Fruit fly (Drosophila melanogaster) whole organism, embryonic: Measurements from ENCODE around the gene WASp.

Source experiments
- Asciz ChIP-seq: fragments of 200-800 bp; sonication (Bioruptor generic); optimal IDR thresholded peaks from 2 replicates; lab custom pipeline; 2017; ENCODE audit warnings: missing biosample characterization, mild to moderate bottlenecking, missing genetic modification characterization, missing genetic modification reagents
- CG1024 ChIP-seq: fragments of 200-800 bp; sonication (Bioruptor generic); IDR thresholded peaks from 2 replicates; pipeline ENCODE4 v1.3.6; 2022; ENCODE audit warnings: missing biosample characterization, missing genetic modification characterization
- CG12219 ChIP-seq: fragments of 200-800 bp; sonication (Bioruptor generic); optimal IDR thresholded peaks from 3 replicates; lab custom pipeline; 2018; ENCODE audit warnings: missing biosample characterization, mild to moderate bottlenecking, missing genetic modification characterization
- CG14667 ChIP-seq: fragments of 200-800 bp; sonication (Bioruptor generic); IDR thresholded peaks from 2 replicates; pipeline ENCODE4 v1.3.6; 2022; ENCODE audit warnings: missing biosample characterization, missing genetic modification characterization
- CG15601 ChIP-seq: fragments of 200-800 bp; sonication (Bioruptor generic); optimal IDR thresholded peaks from 3 replicates; lab custom pipeline; 2019; ENCODE audit warnings: missing biosample characterization, mild to moderate bottlenecking, missing genetic modification characterization, moderate library complexity
- CG1832 ChIP-seq: fragments of 200-800 bp; sonication (Bioruptor generic); optimal IDR thresholded peaks from 2 replicates; lab custom pipeline; 2017; ENCODE audit warnings: missing biosample characterization, mild to moderate bottlenecking, missing genetic modification characterization, inconsistent platforms
- CG18476 ChIP-seq: fragments of 200-800 bp; sonication (Bioruptor generic); optimal IDR thresholded peaks from 2 replicates; lab custom pipeline; 2016; ENCODE audit warnings: missing biosample characterization, mild to moderate bottlenecking, missing genetic modification characterization
- CG30020 ChIP-seq: fragments of 200-800 bp; optimal IDR thresholded peaks from 2 replicates; lab custom pipeline; 2019; ENCODE audit warnings: missing biosample characterization, mild to moderate bottlenecking, missing genetic modification characterization, moderate library complexity
- CG42726 ChIP-seq: fragments of 200-800 bp; sonication (Bioruptor generic); IDR thresholded peaks from 2 replicates; pipeline ENCODE4 v1.3.6; 2022; ENCODE audit warnings: missing biosample characterization, missing genetic modification characterization; ENCODE audit not compliant: partially characterized antibody
- CG6272 ChIP-seq: fragments of 200-800 bp; sonication (Bioruptor generic); IDR thresholded peaks from 2 replicates; pipeline ENCODE4 v1.3.6; 2022; ENCODE audit warnings: missing biosample characterization, missing genetic modification characterization
- CG6791 ChIP-seq: fragments of 200-800 bp; sonication (Bioruptor generic); IDR thresholded peaks from 3 replicates; pipeline ENCODE4 v1.3.6; 2022; ENCODE audit warnings: missing biosample characterization, missing genetic modification characterization; ENCODE audit not compliant: partially characterized antibody
- CG6854 ChIP-seq: fragments of 200-800 bp; sonication (Bioruptor generic); optimal IDR thresholded peaks from 3 replicates; lab custom pipeline; 2017; ENCODE audit warnings: missing biosample characterization, mild to moderate bottlenecking, missing genetic modification characterization
- CG9876 ChIP-seq: fragments of 200-800 bp; sonication (Bioruptor generic); optimal IDR thresholded peaks from 2 replicates; lab custom pipeline; 2016; ENCODE audit warnings: missing biosample characterization, missing genetic modification characterization
- CG9932 ChIP-seq: fragments of 200-800 bp; sonication (Bioruptor generic); IDR thresholded peaks from 2 replicates; pipeline ENCODE4 v1.3.6; 2022; ENCODE audit warnings: missing biosample characterization, missing genetic modification characterization
- CTCF ChIP-seq: fragments of 200-800 bp; sonication (Bioruptor generic); optimal IDR thresholded peaks from 2 replicates; lab custom pipeline; 2017; ENCODE audit warnings: missing biosample characterization, mild to moderate bottlenecking, missing genetic modification characterization, moderate library complexity
- Dip3 ChIP-seq: fragments of 200-800 bp; sonication (Bioruptor generic); optimal IDR thresholded peaks from 3 replicates; lab custom pipeline; 2016; ENCODE audit warnings: missing biosample characterization, missing genetic modification characterization
- Doc3 ChIP-seq: fragments of 200-800 bp; sonication (Bioruptor generic); IDR thresholded peaks from 3 replicates; pipeline ENCODE4 v1.3.6; 2022; ENCODE audit warnings: missing biosample characterization, missing genetic modification characterization; ENCODE audit not compliant: partially characterized antibody
- Ets65A ChIP-seq: fragments of 200-800 bp; sonication (Bioruptor generic); peaks from one replicate; lab custom pipeline; 2016; ENCODE audit warnings: missing biosample characterization, missing genetic modification characterization
- Fer3 ChIP-seq: fragments of 200-800 bp; sonication (Bioruptor generic); optimal IDR thresholded peaks from 2 replicates; lab custom pipeline; 2018; ENCODE audit warnings: missing biosample characterization, mild to moderate bottlenecking, missing genetic modification characterization, moderate library complexity
- HmgZ ChIP-seq: fragments of 200-800 bp; sonication (Bioruptor generic); optimal IDR thresholded peaks from 2 replicates; lab custom pipeline; 2018; ENCODE audit warnings: missing biosample characterization, mild to moderate bottlenecking, missing genetic modification characterization
- Mrtf ChIP-seq: fragments of 200-800 bp; sonication (Bioruptor generic); IDR thresholded peaks from 3 replicates; pipeline ENCODE4 v1.3.6; 2022; ENCODE audit warnings: missing biosample characterization, missing genetic modification characterization
- Ravus ChIP-seq: fragments of 200-800 bp; sonication (Bioruptor generic); IDR thresholded peaks from 2 replicates; pipeline ENCODE4 v1.3.6; 2022; ENCODE audit warnings: missing biosample characterization, missing genetic modification characterization
- Stat92E ChIP-seq, 3 experiments: fragments of >200 bp in 2 of 3; fragments of 200-800 bp in 1 of 3; sonication (Bioruptor generic) in 1 of 3; optimal IDR thresholded peaks; 2 replicates each; lab custom pipeline; 2017 to 2019; ENCODE audit warnings: missing biosample characterization in 3 of 3, missing genetic modification characterization in 3 of 3, mild to moderate bottlenecking in 1 of 3, moderate library complexity in 1 of 3
- Taf1 ChIP-seq: fragments of 200-800 bp; sonication (Bioruptor generic); IDR thresholded peaks from 2 replicates; pipeline ENCODE4 v1.3.6; 2022; ENCODE audit warnings: missing biosample characterization, missing genetic modification characterization
- Tbp ChIP-seq: fragments of >200 bp; optimal IDR thresholded peaks from 2 replicates; lab custom pipeline; 2018; ENCODE audit warnings: missing biosample characterization, missing genetic modification characterization
- Vsx1 ChIP-seq: fragments of 200-800 bp; sonication (Bioruptor generic); optimal IDR thresholded peaks from 2 replicates; lab custom pipeline; 2017; ENCODE audit warnings: missing biosample characterization, mild to moderate bottlenecking, missing genetic modification characterization, missing genetic modification reagents
- Xbp1 ChIP-seq: fragments of 200-800 bp; sonication (Bioruptor generic); optimal IDR thresholded peaks from 3 replicates; lab custom pipeline; 2016; ENCODE audit warnings: missing biosample characterization, mild to moderate bottlenecking, missing genetic modification characterization
- bab2 ChIP-seq: fragments of 200-800 bp; sonication (Bioruptor generic); optimal IDR thresholded peaks from 2 replicates; lab custom pipeline; 2016; ENCODE audit warnings: missing biosample characterization, missing genetic modification characterization
- dpn ChIP-seq, 2 experiments: fragments of 200-800 bp; sonication (Bioruptor generic); optimal IDR thresholded peaks; 3 replicates each; lab custom pipeline; 2016; ENCODE audit warnings: missing biosample characterization in 2 of 2, missing genetic modification characterization in 2 of 2
- dysf ChIP-seq: fragments of 200-800 bp; sonication (Bioruptor generic); IDR thresholded peaks from 3 replicates; pipeline ENCODE4 v1.3.6; 2022; ENCODE audit warnings: missing biosample characterization, missing genetic modification characterization
- esg ChIP-seq: fragments of 200-800 bp; sonication (Bioruptor generic); conservative IDR thresholded peaks from 2 replicates; pipeline ENCODE4 v1.3.6; 2022; ENCODE audit warnings: missing biosample characterization, missing genetic modification characterization
- eve ChIP-seq, 2 experiments: fragments of >200 bp; optimal IDR thresholded peaks; 2 replicates each; lab custom pipeline; 2017; ENCODE audit warnings: missing biosample characterization in 2 of 2, missing genetic modification characterization in 2 of 2
- fd102C ChIP-seq: fragments of 200-800 bp; sonication (Bioruptor generic); optimal IDR thresholded peaks from 2 replicates; lab custom pipeline; 2018; ENCODE audit warnings: missing biosample characterization, mild to moderate bottlenecking, missing genetic modification characterization, moderate library complexity
- fd96Cb ChIP-seq: fragments of 200-800 bp; sonication (Bioruptor generic); optimal IDR thresholded peaks from 2 replicates; lab custom pipeline; 2018; ENCODE audit warnings: missing biosample characterization, mild to moderate bottlenecking, missing genetic modification characterization, moderate library complexity
- ham ChIP-seq: fragments of 200-800 bp; sonication (Bioruptor generic); IDR thresholded peaks from 2 replicates; pipeline ENCODE4 v1.3.6; 2022; ENCODE audit warnings: missing biosample characterization, missing genetic modification characterization
- her ChIP-seq: fragments of 200-800 bp; sonication (Bioruptor generic); optimal IDR thresholded peaks from 2 replicates; lab custom pipeline; 2016; ENCODE audit warnings: missing biosample characterization, missing genetic modification characterization
- jumu ChIP-seq: fragments of 200-800 bp; sonication (Bioruptor generic); optimal IDR thresholded peaks from 3 replicates; lab custom pipeline; 2016; ENCODE audit warnings: missing biosample characterization, missing genetic modification characterization
- lov ChIP-seq, 2 experiments: fragments of 200-800 bp in 1 of 2; fragments of >200 bp in 1 of 2; sonication (Bioruptor generic) in 1 of 2; IDR thresholded peaks in 1 of 2; optimal IDR thresholded peaks in 1 of 2; 2 replicates in 1 of 2; 3 replicates in 1 of 2; pipeline versions ENCODE4 v1.3.6 to Lab custom; 2017 to 2022; ENCODE audit warnings: missing biosample characterization in 1 of 2, missing genetic modification characterization in 1 of 2
- maf-S ChIP-seq: fragments of 200-800 bp; sonication (Bioruptor generic); optimal IDR thresholded peaks from 2 replicates; lab custom pipeline; 2016; ENCODE audit warnings: missing biosample characterization, missing genetic modification characterization
- nom ChIP-seq: fragments of 200-800 bp; sonication (Bioruptor generic); optimal IDR thresholded peaks from 2 replicates; lab custom pipeline; 2017; ENCODE audit warnings: missing biosample characterization, missing genetic modification characterization, mild to moderate bottlenecking, moderate library complexity, missing genetic modification reagents
- pho ChIP-seq: fragments of 200-800 bp; sonication (Bioruptor generic); optimal IDR thresholded peaks from 2 replicates; lab custom pipeline; 2016; ENCODE audit warnings: missing biosample characterization, missing genetic modification characterization
- pita ChIP-seq: fragments of 200-800 bp; sonication (Bioruptor generic); optimal IDR thresholded peaks from 2 replicates; lab custom pipeline; 2017; ENCODE audit warnings: missing biosample characterization, mild to moderate bottlenecking, missing genetic modification characterization
- pnt ChIP-seq: fragments of 200-800 bp; sonication (Bioruptor generic); optimal IDR thresholded peaks from 3 replicates; lab custom pipeline; 2016; ENCODE audit warnings: missing biosample characterization, missing genetic modification characterization
- pros ChIP-seq: fragments of 200-800 bp; sonication (Bioruptor generic); optimal IDR thresholded peaks from 3 replicates; lab custom pipeline; 2019; ENCODE audit warnings: missing biosample characterization, mild to moderate bottlenecking, missing genetic modification characterization, moderate library complexity
- pzg ChIP-seq: fragments of 200-800 bp; sonication (Bioruptor generic); optimal IDR thresholded peaks from 3 replicates; lab custom pipeline; 2018; ENCODE audit warnings: missing biosample characterization, mild to moderate bottlenecking, missing genetic modification characterization, moderate library complexity
- stc ChIP-seq: fragments of 200-800 bp; sonication (Bioruptor generic); IDR thresholded peaks from 2 replicates; pipeline ENCODE4 v1.3.6; 2022; ENCODE audit warnings: missing biosample characterization, missing genetic modification characterization
- ttk ChIP-seq: fragments of 200-800 bp; sonication (Bioruptor generic); IDR thresholded peaks from 2 replicates; pipeline ENCODE4 v2.1.2; 2022; ENCODE audit warnings: missing biosample characterization, missing genetic modification characterization
- tup ChIP-seq: fragments of 200-800 bp; sonication (Bioruptor generic); optimal IDR thresholded peaks from 2 replicates; lab custom pipeline; 2016; ENCODE audit warnings: missing biosample characterization, mild to moderate bottlenecking, missing genetic modification characterization, moderate library complexity
- twi ChIP-seq: fragments of 200-800 bp; optimal IDR thresholded peaks from 2 replicates; lab custom pipeline; 2019; ENCODE audit warnings: missing biosample characterization, mild to moderate bottlenecking, missing genetic modification characterization, moderate library complexity

The WASp gene

DNA sequence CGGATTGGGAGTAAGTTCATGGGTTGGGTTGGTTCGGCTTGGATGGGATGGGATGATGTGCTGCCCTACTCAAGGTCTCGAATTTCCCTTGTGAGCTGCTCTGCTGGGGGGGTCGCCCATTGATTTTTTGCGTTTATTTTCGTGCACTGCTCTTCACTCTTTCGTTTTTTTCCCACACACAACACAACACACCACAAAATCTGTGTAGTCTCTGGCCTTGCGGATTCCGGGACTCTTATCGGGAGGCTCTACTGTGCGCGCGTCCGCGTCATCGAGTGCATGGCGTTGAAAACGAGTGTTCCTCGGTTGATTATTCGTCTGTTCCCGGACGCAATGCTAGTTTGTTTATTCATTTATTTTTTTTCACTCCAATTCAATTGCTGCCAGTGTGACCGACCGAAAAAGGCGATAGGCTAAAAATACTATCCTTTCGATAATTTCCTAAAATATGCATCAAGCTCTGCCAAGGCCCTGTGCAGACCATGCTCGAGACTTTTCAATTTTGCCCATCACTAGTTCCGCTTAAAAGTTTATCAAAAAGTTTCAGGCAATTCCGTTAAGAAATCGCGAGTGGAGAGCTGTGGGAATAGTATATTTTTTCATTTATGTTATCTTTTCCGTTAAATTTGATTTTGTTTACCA lies at the start of gene WASp (continued):
- no peak for TF ChIP-seq pros
- TF ChIP-seq tup (GFP tag; lab: Kevin White, UChicago): no peak
- peak; percentile 62 for TF ChIP-seq Fer3 (tag; lab: Kevin White, UChicago)
- no peak for TF ChIP-seq CG6854 (GFP tag; lab: Kevin White, UChicago)
- no peak for TF ChIP-seq lov (optimal IDR thresholded peaks at IDR 0.05; lab: Kevin White, UChicago)
- peak; percentile 83; the same call in 2 of the 3 replicates for TF ChIP-seq lov (GFP tag; IDR thresholded peaks at IDR 0.05; lab: Robert Waterston, UW)
- peak; percentile 76 for TF ChIP-seq Asciz (GFP tag; lab: Kevin White, UChicago)
- TF ChIP-seq CG14667 (GFP tag; lab: Robert Waterston, UW): peak; percentile 30; the same call in 1 of the 2 replicates
- peak; percentile 83 for TF ChIP-seq pho (GFP tag; lab: Kevin White, UChicago)
- no peak for TF ChIP-seq Ravus
- TF ChIP-seq nom: peak; percentile 53
- peak in 1 of 3 experiments; percentile 51 for TF ChIP-seq Stat92E (GFP tag; optimal IDR thresholded peaks at IDR 0.05; lab: Kevin White, UChicago)
- TF ChIP-seq esg (GFP tag; lab: Robert Waterston, UW): no peak
- TF ChIP-seq fd96Cb (tag; lab: Kevin White, UChicago): peak; percentile 13
- peak; percentile 70 for TF ChIP-seq stc (GFP tag; lab: Robert Waterston, UW)
- TF ChIP-seq dpn (GFP tag; optimal IDR thresholded peaks at IDR 0.05; lab: Kevin White, UChicago): peak in 1 of 2 experiments; percentile 78
- peak; percentile 82 for TF ChIP-seq her
- TF ChIP-seq CG9876 (GFP tag; lab: Kevin White, UChicago): peak; percentile 70
- TF ChIP-seq ham: no peak; the same call in 1 of the 2 replicates
- TF ChIP-seq CG6272 (GFP tag; lab: Robert Waterston, UW): 0 out of 2 replicates have a peak, but pooled peaks have one; percentile 15
- peak; percentile 55; the same call in 2 of the 3 replicates for TF ChIP-seq CG6791 (GFP tag; lab: Robert Waterston, UW)
- no peak for TF ChIP-seq pita (GFP tag; lab: Kevin White, UChicago)
- TF ChIP-seq Mrtf: no peak; the same call in 2 of the 3 replicates
- TF ChIP-seq CG30020: peak; percentile 93
- no peak for TF ChIP-seq twi (tag; lab: Kevin White, UChicago)
- peak; percentile 26 for TF ChIP-seq pnt (GFP tag; lab: Kevin White, UChicago)
- peak; percentile 69 for TF ChIP-seq CG42726 (GFP tag; lab: Robert Waterston, UW)
- TF ChIP-seq Tbp: no peak
- TF ChIP-seq Ets65A (GFP tag; lab: Kevin White, UChicago): peak; percentile 99
- TF ChIP-seq CG18476 (GFP tag; lab: Kevin White, UChicago): no peak
- peak; percentile 57 for TF ChIP-seq CG12219 (GFP tag; lab: Kevin White, UChicago)
- TF ChIP-seq eve (GFP tag; optimal IDR thresholded peaks at IDR 0.05; lab: Kevin White, UChicago): no peak
- peak; percentile 74 for TF ChIP-seq CG9932
- TF ChIP-seq CG15601: no peak
- no peak for TF ChIP-seq Doc3
- no peak for TF ChIP-seq Vsx1 (GFP tag; lab: Kevin White, UChicago)
- TF ChIP-seq maf-S (GFP tag; lab: Kevin White, UChicago): peak; percentile 68
- TF ChIP-seq dysf (GFP tag; lab: Robert Waterston, UW): peak; percentile 77
- peak; percentile 81 for TF ChIP-seq CG1024 (GFP tag; lab: Robert Waterston, UW)
- no peak for TF ChIP-seq Taf1 (GFP tag; lab: Robert Waterston, UW)
- peak; percentile 71 for TF ChIP-seq jumu (GFP tag; lab: Kevin White, UChicago)
- no peak for TF ChIP-seq CG1832 (GFP tag; lab: Kevin White, UChicago)
- peak; percentile 12 for TF ChIP-seq CTCF (GFP tag; lab: Kevin White, UChicago)
- peak; percentile 94 for TF ChIP-seq pzg (GFP tag; lab: Kevin White, UChicago)
- TF ChIP-seq bab2: peak; percentile 68
- peak; percentile 67 for TF ChIP-seq ttk (GFP tag; lab: Robert Waterston, UW)
- TF ChIP-seq Dip3 (GFP tag; lab: Kevin White, UChicago): peak; percentile 50
- peak; percentile 86 for TF ChIP-seq HmgZ (tag; lab: Kevin White, UChicago)
- peak; percentile 49 for TF ChIP-seq fd102C (GFP tag; lab: Kevin White, UChicago)
- peak; percentile 80 for TF ChIP-seq Xbp1 (GFP tag; lab: Kevin White, UChicago)
